Worm (Caenorhabditis elegans) whole organism, mixed stage, embryonic: ENCODE results near the gene R08D7.5.

Source experiments
- mep-1 ChIP-seq: fragments of 150-350 bp; optimal IDR thresholded peaks from 2 replicates; lab custom pipeline; 2017; ENCODE audit warnings: missing biosample characterization, missing genetic modification reagents, missing genetic modification characterization, inconsistent platforms
- nhr-2 ChIP-seq: fragments of 150-350 bp; optimal IDR thresholded peaks from 2 replicates; lab custom pipeline; 2014; ENCODE audit warnings: missing biosample characterization, missing genetic modification characterization

DNA sequence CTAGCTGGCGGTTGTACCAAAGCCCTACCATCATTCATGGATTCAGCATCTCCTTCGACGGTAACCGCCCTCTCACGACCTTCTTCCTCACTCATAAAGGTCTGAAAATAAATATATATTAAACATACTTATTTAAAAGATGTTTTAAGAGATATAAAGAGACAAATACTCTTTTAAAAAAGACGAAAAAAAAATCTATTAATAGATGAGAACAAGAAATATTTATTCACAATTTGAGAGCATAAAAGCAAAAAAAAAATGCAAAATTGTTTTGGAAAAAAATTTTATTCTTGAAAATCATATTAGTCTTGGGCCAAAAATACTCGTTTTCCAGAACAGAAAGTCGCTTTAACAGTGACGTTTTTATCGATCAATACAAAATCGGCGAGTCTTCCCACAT lies 22.8 kb downstream of the R08D7.5 start, which contains the start of gene skat-1:
- TF ChIP-seq nhr-2 (tag; lab: Kevin White, UChicago) (no peak), mep-1 (tag; lab: Kevin White, UChicago) (no peak)
